Worm (Caenorhabditis elegans): ENCODE results near the gene C07B5.4.

C07B5.4 gene

ce11 chrX:9548011-9548795 is 18.7 kb downstream of the C07B5.4 start:
- TF ChIP-seq dao-5 (tag; optimal IDR thresholded peaks at IDR 0.05): no peak

- TF ChIP-seq W03F9.2 (tag; optimal IDR thresholded peaks at IDR 0.05): no peak
- TF ChIP-seq dao-5 (tag; optimal IDR thresholded peaks at IDR 0.05): no peak
These were observed 19.4 kb downstream of the C07B5.4 start for ce11 chrX:9548890-9549289.

- TF ChIP-seq W03F9.2 (tag; optimal IDR thresholded peaks at IDR 0.05) (no peak), dao-5 (tag; optimal IDR thresholded peaks at IDR 0.05) (no peak), him-1 (tag; optimal IDR thresholded peaks at IDR 0.05) (no peak)
These were observed 20.4 kb downstream of the C07B5.4 start for ce11 chrX:9549657-9550369.

- TF ChIP-seq him-1 (tag; optimal IDR thresholded peaks at IDR 0.05) (no peak), W03F9.2 (tag; optimal IDR thresholded peaks at IDR 0.05) (no peak), dao-5 (tag; optimal IDR thresholded peaks at IDR 0.05) (no peak)
These were observed 21.1 kb downstream of the C07B5.4 start for ce11 chrX:9550519-9550918.

ce11 chrX:9551112-9551511 is 21.7 kb downstream of the C07B5.4 start:
- TF ChIP-seq him-1 (tag; optimal IDR thresholded peaks at IDR 0.05) (peak; percentile 30), W03F9.2 (tag; optimal IDR thresholded peaks at IDR 0.05) (no peak)

- TF ChIP-seq him-1 (tag; optimal IDR thresholded peaks at IDR 0.05) (no peak), W03F9.2 (tag; optimal IDR thresholded peaks at IDR 0.05) (no peak), dao-5 (tag; optimal IDR thresholded peaks at IDR 0.05) (no peak)
These were observed 22.9 kb downstream of the C07B5.4 start for ce11 chrX:9552404-9552803.

ce11 chrX:9553095-9553494 is 23.6 kb downstream of the C07B5.4 start:
- TF ChIP-seq W03F9.2 (tag; optimal IDR thresholded peaks at IDR 0.05) (no peak), dao-5 (tag; optimal IDR thresholded peaks at IDR 0.05) (no peak), him-1 (tag; optimal IDR thresholded peaks at IDR 0.05) (no peak)

- TF ChIP-seq him-1 (tag; optimal IDR thresholded peaks at IDR 0.05): no peak
- no peak for TF ChIP-seq W03F9.2 (tag; optimal IDR thresholded peaks at IDR 0.05)
- TF ChIP-seq dao-5 (tag; optimal IDR thresholded peaks at IDR 0.05): no peak
These were observed 25.8 kb downstream of the C07B5.4 start for ce11 chrX:9555238-9555637.

ce11 chrX:9556038-9556437 is 26.6 kb downstream of the C07B5.4 start:
- TF ChIP-seq W03F9.2 (tag; optimal IDR thresholded peaks at IDR 0.05): no peak
- TF ChIP-seq him-1 (tag; optimal IDR thresholded peaks at IDR 0.05): no peak
- TF ChIP-seq dao-5 (tag; optimal IDR thresholded peaks at IDR 0.05): no peak

- TF ChIP-seq dao-5 (tag; optimal IDR thresholded peaks at IDR 0.05): no peak
These were observed 31.5 kb downstream of the C07B5.4 start for ce11 chrX:9560931-9561330.

- TF ChIP-seq W03F9.2 (tag; optimal IDR thresholded peaks at IDR 0.05) (no peak), him-1 (tag; optimal IDR thresholded peaks at IDR 0.05) (no peak), dao-5 (tag; optimal IDR thresholded peaks at IDR 0.05) (no peak)
These were observed 36.4 kb downstream of the C07B5.4 start, which contains the start of gene moc-5 for ce11 chrX:9565881-9566280. Gene moc-5 (minus strand): TSS chrX:9565981.

ce11 chrX:9566429-9566828 is 37.0 kb downstream of the C07B5.4 start, which contains the start of gene F49E2.2:
Gene F49E2.2 (plus strand): TSS chrX:9566729.
- no peak for TF ChIP-seq him-1 (tag; optimal IDR thresholded peaks at IDR 0.05)
- no peak for TF ChIP-seq W03F9.2 (tag; optimal IDR thresholded peaks at IDR 0.05)
- no peak for TF ChIP-seq dao-5 (tag; optimal IDR thresholded peaks at IDR 0.05)

ce11 chrX:9568574-9568973 is 39.1 kb downstream of the C07B5.4 start:
- TF ChIP-seq him-1 (tag; optimal IDR thresholded peaks at IDR 0.05) (no peak), dao-5 (tag; optimal IDR thresholded peaks at IDR 0.05) (no peak), W03F9.2 (tag; optimal IDR thresholded peaks at IDR 0.05) (no peak)

ce11 chrX:9576928-9577327 is 47.5 kb downstream of the C07B5.4 start, which contains the start of gene glb-17:
Gene glb-17 (minus strand): TSS chrX:9577028.
- TF ChIP-seq him-1 (tag; optimal IDR thresholded peaks at IDR 0.05) (no peak), dao-5 (tag; optimal IDR thresholded peaks at IDR 0.05) (no peak), W03F9.2 (tag; optimal IDR thresholded peaks at IDR 0.05) (no peak)

- TF ChIP-seq him-1 (tag; optimal IDR thresholded peaks at IDR 0.05) (no peak), W03F9.2 (tag; optimal IDR thresholded peaks at IDR 0.05) (no peak), dao-5 (tag; optimal IDR thresholded peaks at IDR 0.05) (no peak)
These were observed 54.9 kb downstream of the C07B5.4 start, which contains the start of gene gpx-5 for ce11 chrX:9584333-9584732. Gene gpx-5 (plus strand): TSS chrX:9584668.

Measured in whole organism, L4/young adult.